Worm (Caenorhabditis elegans) whole organism, young adult: Measurements from ENCODE around the gene K02F6.1.

ENCODE experiments used
- B0019.2 ChIP-seq: fragments of 200-800 bp; sonication (Bioruptor generic); conservative IDR thresholded peaks from 2 replicates; pipeline ENCODE4 v1.3.6; 2022; ENCODE audit warnings: missing genetic modification reagents, missing genetic modification characterization, missing compliant biosample characterization
- B0336.3 ChIP-seq: fragments of 200-800 bp; sonication (Bioruptor generic); IDR thresholded peaks from 2 replicates; pipeline ENCODE4 v1.3.6; 2022; ENCODE audit warnings: missing genetic modification characterization, missing compliant biosample characterization
- D2030.7 ChIP-seq: fragments of 200-800 bp; sonication (Bioruptor generic); IDR thresholded peaks from 2 replicates; pipeline ENCODE4 v1.3.6; 2022; ENCODE audit warnings: missing genetic modification reagents, missing genetic modification characterization, missing compliant biosample characterization
- F10E7.11 ChIP-seq: sonication (generic microtip); optimal IDR thresholded peaks from 2 replicates; lab custom pipeline; 2017; ENCODE audit warnings: mild to moderate bottlenecking, missing genetic modification characterization, moderate library complexity, missing compliant biosample characterization
- F39B2.1 ChIP-seq: fragments of 200-800 bp; sonication (Bioruptor generic); IDR thresholded peaks from 2 replicates; pipeline ENCODE4 v1.3.6; 2022; ENCODE audit warnings: missing genetic modification reagents, missing genetic modification characterization, missing compliant biosample characterization
- Y53G8AR.9 ChIP-seq: fragments of 200-800 bp; sonication (Bioruptor generic); conservative IDR thresholded peaks from 2 replicates; pipeline ENCODE4 v1.3.6; 2022; ENCODE audit warnings: missing genetic modification reagents, missing genetic modification characterization, missing compliant biosample characterization
- Y56A3A.18 ChIP-seq: fragments of 200-800 bp; sonication (Bioruptor generic); IDR thresholded peaks from 2 replicates; pipeline ENCODE4 v1.3.6; 2022; ENCODE audit warnings: missing genetic modification reagents, missing genetic modification characterization, missing compliant biosample characterization
- Y79H2A.3 ChIP-seq: fragments of 200-800 bp; sonication (Bioruptor generic); conservative IDR thresholded peaks from 2 replicates; pipeline ENCODE4 v1.3.6; 2022; ENCODE audit warnings: missing genetic modification reagents, missing genetic modification characterization, missing compliant biosample characterization
- ZK185.1 ChIP-seq: sonication (generic microtip); optimal IDR thresholded peaks from 2 replicates; lab custom pipeline; 2016; ENCODE audit warnings: mild to moderate bottlenecking, missing genetic modification characterization, missing compliant biosample characterization; ENCODE audit not compliant: poor library complexity, severe bottlenecking
- athp-1 ChIP-seq: sonication (generic microtip); optimal IDR thresholded peaks from 2 replicates; lab custom pipeline; 2017; ENCODE audit warnings: mild to moderate bottlenecking, missing genetic modification characterization, missing compliant biosample characterization
- attf-6 ChIP-seq: fragments of 200-800 bp; sonication (Bioruptor generic); IDR thresholded peaks from 2 replicates; pipeline ENCODE4 v1.3.6; 2022; ENCODE audit warnings: missing genetic modification reagents, missing genetic modification characterization, missing compliant biosample characterization
- cebp-1 ChIP-seq, 2 experiments: fragments of 200-800 bp in 1 of 2; sonication (Bioruptor generic) in 1 of 2; sonication (generic microtip) in 1 of 2; IDR thresholded peaks in 1 of 2; optimal IDR thresholded peaks in 1 of 2; 2 replicates each; pipeline versions ENCODE4 v1.3.6 to Lab custom; 2017 to 2022; ENCODE audit warnings: missing compliant biosample characterization in 2 of 2, missing genetic modification characterization in 2 of 2, mild to moderate bottlenecking in 1 of 2, missing genetic modification reagents in 1 of 2, moderate library complexity in 1 of 2
- cebp-2 ChIP-seq: fragments of 200-800 bp; sonication (Bioruptor generic); IDR thresholded peaks from 2 replicates; pipeline ENCODE4 v1.3.6; 2022; ENCODE audit warnings: missing genetic modification characterization, missing compliant biosample characterization
- ceh-100 ChIP-seq: fragments of 200-800 bp; sonication (Bioruptor generic); IDR thresholded peaks from 2 replicates; pipeline ENCODE4 v1.3.6; 2022; ENCODE audit warnings: missing genetic modification reagents, missing genetic modification characterization, missing compliant biosample characterization
- ceh-91 ChIP-seq: fragments of 200-800 bp; sonication (Bioruptor generic); IDR thresholded peaks from 2 replicates; pipeline ENCODE4 v1.3.6; 2022; ENCODE audit warnings: missing genetic modification reagents, missing genetic modification characterization, missing compliant biosample characterization
- die-1 ChIP-seq: sonication (generic microtip); optimal IDR thresholded peaks from 2 replicates; lab custom pipeline; 2016; ENCODE audit warnings: missing genotype, mild to moderate bottlenecking, missing genetic modification characterization, missing compliant biosample characterization
- egl-18 ChIP-seq: fragments of 200-800 bp; sonication (Bioruptor generic); IDR thresholded peaks from 2 replicates; pipeline ENCODE4 v1.3.6; 2022; ENCODE audit warnings: missing genetic modification reagents, missing genetic modification characterization, missing compliant biosample characterization
- him-1 ChIP-seq: sonication (generic microtip); optimal IDR thresholded peaks from 2 replicates; lab custom pipeline; 2016; ENCODE audit warnings: missing genotype, missing genetic modification reagents, missing genetic modification characterization, missing compliant biosample characterization
- hlh-12 ChIP-seq: sonication (generic microtip); optimal IDR thresholded peaks from 2 replicates; lab custom pipeline; 2016; ENCODE audit warnings: missing genetic modification characterization, missing compliant biosample characterization
- hmg-1.2 ChIP-seq: fragments of 200-800 bp; sonication (Bioruptor generic); IDR thresholded peaks from 2 replicates; pipeline ENCODE4 v1.3.6; 2022; ENCODE audit warnings: missing genetic modification reagents, missing genetic modification characterization, missing compliant biosample characterization
- hmg-20 ChIP-seq: fragments of 200-800 bp; sonication (Bioruptor generic); IDR thresholded peaks from 2 replicates; pipeline ENCODE4 v1.3.6; 2022; ENCODE audit warnings: missing genetic modification reagents, missing genetic modification characterization, missing compliant biosample characterization
- lin-54 ChIP-seq: fragments of 200-800 bp; sonication (Bioruptor generic); optimal IDR thresholded peaks from 2 replicates; lab custom pipeline; 2018; ENCODE audit warnings: mild to moderate bottlenecking, missing genetic modification characterization, missing compliant biosample characterization
- lsl-1 ChIP-seq: fragments of 200-800 bp; sonication (Bioruptor generic); optimal IDR thresholded peaks from 2 replicates; lab custom pipeline; 2018; ENCODE audit warnings: mild to moderate bottlenecking, missing genetic modification characterization, moderate library complexity, missing compliant biosample characterization
- madf-3 ChIP-seq: fragments of 200-800 bp; sonication (Bioruptor generic); IDR thresholded peaks from 2 replicates; pipeline ENCODE4 v1.3.6; 2022; ENCODE audit warnings: missing genetic modification reagents, missing genetic modification characterization, missing compliant biosample characterization
- madf-8 ChIP-seq: fragments of 200-800 bp; sonication (Bioruptor generic); conservative IDR thresholded peaks from 2 replicates; pipeline ENCODE4 v1.3.6; 2022; ENCODE audit warnings: missing genetic modification reagents, missing genetic modification characterization, missing compliant biosample characterization
- mel-28 ChIP-seq: sonication (generic microtip); optimal IDR thresholded peaks from 2 replicates; lab custom pipeline; 2016; ENCODE audit warnings: borderline replicate concordance, mild to moderate bottlenecking, missing genetic modification characterization, missing compliant biosample characterization
- nhr-27 ChIP-seq: fragments of 200-800 bp; sonication (Bioruptor generic); optimal IDR thresholded peaks from 2 replicates; lab custom pipeline; 2018; ENCODE audit warnings: mild to moderate bottlenecking, missing genetic modification characterization, moderate library complexity, missing compliant biosample characterization
- pha-4 ChIP-seq: fragments of 150-350 bp; sonication (generic microtip); optimal IDR thresholded peaks from 2 replicates; lab custom pipeline; 2014; ENCODE audit warnings: missing biosample characterization, missing genetic modification reagents, missing genetic modification characterization
- repo-1 ChIP-seq: sonication (generic microtip); optimal IDR thresholded peaks from 2 replicates; lab custom pipeline; 2017; ENCODE audit warnings: mild to moderate bottlenecking, missing genetic modification characterization, missing compliant biosample characterization
- sea-2 ChIP-seq: fragments of 200-800 bp; sonication (Bioruptor generic); IDR thresholded peaks from 2 replicates; pipeline ENCODE4 v1.3.6; 2022; ENCODE audit warnings: missing genetic modification characterization, missing compliant biosample characterization
- snpc-1.3 ChIP-seq: sonication (generic microtip); optimal IDR thresholded peaks from 2 replicates; lab custom pipeline; 2017; ENCODE audit warnings: missing genetic modification characterization, mild to moderate bottlenecking, missing compliant biosample characterization, antibody characterized with exemption, moderate library complexity, missing genotype, missing genetic modification reagents; ENCODE audit not compliant: insufficient read depth
- snpc-3.4 ChIP-seq: sonication (generic microtip); optimal IDR thresholded peaks from 2 replicates; lab custom pipeline; 2017; ENCODE audit warnings: missing genetic modification characterization, mild to moderate bottlenecking, missing compliant biosample characterization, antibody characterized with exemption, moderate library complexity, missing genotype, missing genetic modification reagents
- sptf-2 ChIP-seq: fragments of 200-800 bp; sonication (Bioruptor generic); optimal IDR thresholded peaks from 2 replicates; lab custom pipeline; 2018; ENCODE audit warnings: mild to moderate bottlenecking, missing genetic modification characterization, missing compliant biosample characterization
- tlf-1 ChIP-seq: fragments of 200-800 bp; sonication (Bioruptor generic); optimal IDR thresholded peaks from 2 replicates; lab custom pipeline; 2018; ENCODE audit warnings: mild to moderate bottlenecking, missing genetic modification characterization, missing compliant biosample characterization
- ztf-28 ChIP-seq: fragments of 200-800 bp; sonication (Bioruptor generic); IDR thresholded peaks from 2 replicates; pipeline ENCODE4 v1.3.6; 2022; ENCODE audit warnings: missing genetic modification reagents, missing genetic modification characterization, missing compliant biosample characterization

K02F6.1 gene

ce11 chrII:2564899-2565298 is 11.1 kb downstream of the K02F6.1 start, which contains the start of gene usp-39 (continued):
- no peak for TF ChIP-seq ZK185.1 (tag; lab: Kevin White, UChicago)
- TF ChIP-seq him-1 (tag; lab: Kevin White, UChicago), result peak; percentile 25
- TF ChIP-seq repo-1, result no peak
- no peak for TF ChIP-seq tlf-1 (GFP tag; lab: Kevin White, UChicago)
- TF ChIP-seq cebp-2, result no peak
- TF ChIP-seq cebp-1 (GFP tag; IDR thresholded peaks at IDR 0.05; lab: Robert Waterston, UW), result no peak
- TF ChIP-seq cebp-1 (tag; optimal IDR thresholded peaks at IDR 0.05; lab: Kevin White, UChicago), result peak; percentile 66
- peak; percentile 79 for TF ChIP-seq pha-4 (tag; lab: Kevin White, UChicago)
- TF ChIP-seq ceh-100 (GFP tag; lab: Robert Waterston, UW), result peak; percentile 25; the same call in 1 of the 2 replicates
- TF ChIP-seq die-1 (tag; lab: Kevin White, UChicago), result no peak
- 0 out of 2 replicates have a peak, but pooled peaks have one; percentile 60 for TF ChIP-seq Y56A3A.18
- peak; percentile 62 for TF ChIP-seq lsl-1 (GFP tag; lab: Kevin White, UChicago)
- peak; percentile 59 for TF ChIP-seq snpc-3.4 (tag; lab: Kevin White, UChicago)
- 0 out of 2 replicates have a peak, but pooled peaks have one; percentile 57 for TF ChIP-seq B0336.3 (GFP tag; lab: Robert Waterston, UW)
- peak; percentile 66 for TF ChIP-seq snpc-1.3 (tag; lab: Kevin White, UChicago)
- peak; percentile 47 for TF ChIP-seq athp-1 (tag; lab: Kevin White, UChicago)
- 0 out of 2 replicates have a peak, but pooled peaks have one; percentile 26 for TF ChIP-seq hmg-20
- TF ChIP-seq lin-54 (GFP tag; lab: Kevin White, UChicago), result peak; percentile 84

DNA sequence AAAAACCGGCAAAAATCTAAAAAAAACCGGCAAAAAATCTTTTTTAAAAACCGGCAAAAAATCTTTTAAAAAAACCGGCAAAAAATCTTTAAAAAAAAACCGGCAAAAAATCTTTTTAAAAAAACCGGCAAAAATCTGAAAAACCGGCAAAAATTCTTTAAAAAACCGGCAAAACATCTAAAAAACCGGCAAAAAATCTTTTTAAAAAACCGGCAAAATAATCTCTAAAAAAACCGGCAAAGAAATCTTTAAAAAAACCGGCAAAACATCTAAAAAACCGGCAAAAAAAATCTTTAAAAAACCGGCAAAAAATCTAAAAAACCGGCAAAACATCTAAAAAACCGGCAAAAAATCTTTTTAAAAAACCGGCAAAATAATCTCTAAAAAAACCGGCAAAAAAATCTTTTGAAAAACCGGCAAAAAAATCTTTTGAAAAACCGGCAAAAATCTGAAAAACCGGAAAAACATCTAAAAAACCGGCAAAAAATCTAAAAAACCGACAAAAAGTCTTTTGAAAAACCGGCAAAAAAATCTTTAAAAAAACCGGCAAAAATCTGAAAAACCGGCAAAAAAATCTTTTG is 16.7 kb downstream of the K02F6.1 start:
- TF ChIP-seq F10E7.11 (tag; lab: Kevin White, UChicago) (peak; percentile 6), hlh-12 (tag; lab: Kevin White, UChicago) (peak; percentile 60)

ce11 chrII:2578216-2578615 is 24.5 kb downstream of the K02F6.1 start:
- TF ChIP-seq F39B2.1 (GFP tag; lab: Robert Waterston, UW) (no peak), nhr-27 (tag; lab: Kevin White, UChicago) (no peak), madf-3 (no peak), madf-8 (GFP tag; lab: Robert Waterston, UW) (no peak), mel-28 (tag; lab: Kevin White, UChicago) (no peak), him-1 (tag; lab: Kevin White, UChicago) (no peak), D2030.7 (no peak), hmg-1.2 (GFP tag; lab: Robert Waterston, UW) (no peak), sptf-2 (no peak), ceh-91 (GFP tag; lab: Robert Waterston, UW) (no peak), sea-2 (GFP tag; lab: Robert Waterston, UW) (no peak), Y79H2A.3 (GFP tag; lab: Robert Waterston, UW) (no peak), die-1 (tag; lab: Kevin White, UChicago) (no peak), Y53G8AR.9 (GFP tag; lab: Robert Waterston, UW) (no peak), attf-6 (GFP tag; lab: Robert Waterston, UW) (no peak), ztf-28 (GFP tag; lab: Robert Waterston, UW) (no peak), B0019.2 (no peak), egl-18 (GFP tag; lab: Robert Waterston, UW) (no peak), ZK185.1 (tag; lab: Kevin White, UChicago) (no peak)
